Worm (Caenorhabditis elegans) whole organism, L4 larva: ENCODE measurements around the gene pmp-3.

Source experiments
- F26F4.8 ChIP-seq: fragments of 200-800 bp; sonication (Bioruptor generic); conservative IDR thresholded peaks from 2 replicates; pipeline ENCODE4 v1.3.6; 2022; ENCODE audit warnings: missing genetic modification characterization, missing compliant biosample characterization
- T26A8.4 ChIP-seq: fragments of 200-800 bp; sonication (Bioruptor generic); IDR thresholded peaks from 2 replicates; pipeline ENCODE4 v1.3.6; 2022; ENCODE audit warnings: missing genetic modification characterization, missing compliant biosample characterization
- Y105C5A.15 ChIP-seq: fragments of 200-800 bp; sonication (Bioruptor generic); IDR thresholded peaks from 2 replicates; pipeline ENCODE4 v1.3.6; 2022; ENCODE audit warnings: missing genetic modification characterization, missing compliant biosample characterization
- Y48G9A.11 ChIP-seq: fragments of 200-800 bp; sonication (Bioruptor generic); IDR thresholded peaks from 2 replicates; pipeline ENCODE4 v1.3.6; 2022; ENCODE audit warnings: missing genetic modification reagents, missing genetic modification characterization, missing compliant biosample characterization
- aha-1 ChIP-seq: fragments of 150-350 bp; peaks from one replicate; lab custom pipeline; 2014; ENCODE audit warnings: missing biosample characterization, missing genetic modification characterization
- arid-1 ChIP-seq: fragments of 200-800 bp; sonication (Bioruptor generic); conservative IDR thresholded peaks from 2 replicates; pipeline ENCODE4 v1.3.6; 2022; ENCODE audit warnings: missing genetic modification reagents, missing genetic modification characterization, missing compliant biosample characterization
- attf-4 ChIP-seq: sonication (generic microtip); optimal IDR thresholded peaks from 3 replicates; lab custom pipeline; 2017; ENCODE audit warnings: missing biosample characterization, missing genetic modification characterization
- ceh-20 ChIP-seq: fragments of 200-800 bp; sonication (Bioruptor generic); IDR thresholded peaks from 2 replicates; pipeline ENCODE4 v1.3.6; 2022; ENCODE audit warnings: missing genetic modification reagents, missing genetic modification characterization, missing compliant biosample characterization
- ceh-28 ChIP-seq: fragments of 150-350 bp; optimal IDR thresholded peaks from 2 replicates; lab custom pipeline; 2014; ENCODE audit warnings: missing biosample characterization, missing genetic modification reagents, missing genetic modification characterization
- ceh-44 ChIP-seq: fragments of 200-800 bp; sonication (Bioruptor generic); IDR thresholded peaks from 2 replicates; pipeline ENCODE4 v1.3.6; 2022; ENCODE audit warnings: missing genetic modification reagents, missing genetic modification characterization, missing compliant biosample characterization
- ctbp-1 ChIP-seq: fragments of 200-800 bp; sonication (Bioruptor generic); IDR thresholded peaks from 2 replicates; pipeline ENCODE4 v1.3.6; 2022; ENCODE audit warnings: missing genetic modification reagents, missing genetic modification characterization, missing compliant biosample characterization
- daf-16 ChIP-seq, 3 experiments: sonication (generic microtip); optimal IDR thresholded peaks; 2 replicates each; lab custom pipeline; 2016 to 2017; ENCODE audit warnings: missing genetic modification characterization in 3 of 3, missing genetic modification reagents in 3 of 3, mild to moderate bottlenecking in 2 of 3, missing compliant biosample characterization in 2 of 3, missing biosample characterization in 1 of 3, moderate library complexity in 1 of 3
- daf-19 ChIP-seq: fragments of 200-800 bp; sonication (Bioruptor generic); conservative IDR thresholded peaks from 2 replicates; pipeline ENCODE4 v1.3.6; 2022; ENCODE audit warnings: missing genetic modification characterization, missing compliant biosample characterization
- daf-8 ChIP-seq: fragments of 200-800 bp; sonication (Bioruptor generic); IDR thresholded peaks from 2 replicates; pipeline ENCODE4 v1.3.6; 2022; ENCODE audit warnings: missing genetic modification characterization, missing compliant biosample characterization
- dmd-6 ChIP-seq: fragments of 200-800 bp; sonication (Bioruptor generic); IDR thresholded peaks from 2 replicates; pipeline ENCODE4 v1.3.6; 2022; ENCODE audit warnings: missing genetic modification reagents, missing genetic modification characterization, missing compliant biosample characterization
- dmd-8 ChIP-seq: fragments of 200-800 bp; sonication (Bioruptor generic); IDR thresholded peaks from 2 replicates; pipeline ENCODE4 v1.3.6; 2022; ENCODE audit warnings: missing genetic modification characterization, missing compliant biosample characterization
- egl-43 ChIP-seq: fragments of 200-800 bp; sonication (Bioruptor generic); IDR thresholded peaks from 2 replicates; pipeline ENCODE4 v1.3.6; 2022; ENCODE audit warnings: missing genetic modification reagents, missing genetic modification characterization, missing compliant biosample characterization
- hlh-11 ChIP-seq: fragments of 200-800 bp; sonication (Bioruptor generic); optimal IDR thresholded peaks from 2 replicates; lab custom pipeline; 2018; ENCODE audit warnings: mild to moderate bottlenecking, missing genetic modification characterization, missing compliant biosample characterization
- jun-1 ChIP-seq: fragments of 150-350 bp; optimal IDR thresholded peaks from 2 replicates; lab custom pipeline; 2014; ENCODE audit warnings: missing biosample characterization, missing genetic modification reagents, missing genetic modification characterization
- lim-7 ChIP-seq: fragments of 200-800 bp; sonication (Bioruptor generic); IDR thresholded peaks from 2 replicates; pipeline ENCODE4 v1.3.6; 2022; ENCODE audit warnings: missing genetic modification characterization, missing compliant biosample characterization
- lin-1 ChIP-seq: fragments of 200-800 bp; sonication (Bioruptor generic); IDR thresholded peaks from 2 replicates; pipeline ENCODE4 v1.3.6; 2022; ENCODE audit warnings: missing genetic modification reagents, missing genetic modification characterization, missing compliant biosample characterization
- lin-29 ChIP-seq: fragments of 200-800 bp; sonication (Bioruptor generic); IDR thresholded peaks from 2 replicates; pipeline ENCODE4 v1.3.6; 2022; ENCODE audit warnings: missing genetic modification reagents, missing genetic modification characterization, missing compliant biosample characterization
- lin-38 ChIP-seq: fragments of 200-800 bp; sonication (Bioruptor generic); IDR thresholded peaks from 2 replicates; pipeline ENCODE4 v1.3.6; 2022; ENCODE audit warnings: missing genetic modification reagents, missing genetic modification characterization, missing compliant biosample characterization
- madf-5 ChIP-seq, 2 experiments: fragments of 200-800 bp; sonication (Bioruptor generic); IDR thresholded peaks; 2 replicates each; pipeline ENCODE4 v1.3.6; 2022; ENCODE audit warnings: missing compliant biosample characterization in 2 of 2, missing genetic modification characterization in 2 of 2
- madf-9 ChIP-seq: fragments of 200-800 bp; sonication (Bioruptor generic); conservative IDR thresholded peaks from 2 replicates; pipeline ENCODE4 v1.3.6; 2022; ENCODE audit warnings: missing genetic modification reagents, missing genetic modification characterization, missing compliant biosample characterization
- mep-1 ChIP-seq: fragments of 150-350 bp; sonication (generic microtip); optimal IDR thresholded peaks from 3 replicates; lab custom pipeline; 2014; ENCODE audit warnings: missing biosample characterization, missing genetic modification characterization
- mes-2 ChIP-seq: sonication (generic microtip); optimal IDR thresholded peaks from 2 replicates; lab custom pipeline; 2016; ENCODE audit warnings: missing genotype, mild to moderate bottlenecking, missing genetic modification characterization, missing compliant biosample characterization; ENCODE audit not compliant: poor library complexity, severe bottlenecking
- mxl-2 ChIP-seq: fragments of 200-800 bp; sonication (Bioruptor generic); conservative IDR thresholded peaks from 2 replicates; pipeline ENCODE4 v1.3.6; 2022; ENCODE audit warnings: missing genetic modification reagents, missing genetic modification characterization, missing compliant biosample characterization
- nhr-102 ChIP-seq: sonication (generic microtip); optimal IDR thresholded peaks from 2 replicates; lab custom pipeline; 2016; ENCODE audit warnings: mild to moderate bottlenecking, missing genetic modification characterization, moderate library complexity, missing compliant biosample characterization
- nhr-6 ChIP-seq: fragments of 150-350 bp; optimal IDR thresholded peaks from 2 replicates; lab custom pipeline; 2014; ENCODE audit warnings: missing biosample characterization, missing genetic modification characterization
- pha-4 ChIP-seq, 2 experiments: fragments of 150-350 bp in 1 of 2; fragments of 200-800 bp in 1 of 2; sonication (Bioruptor generic) in 1 of 2; IDR thresholded peaks in 1 of 2; optimal IDR thresholded peaks in 1 of 2; 2 replicates each; pipeline versions ENCODE4 v1.3.6 to Lab custom; 2014 to 2022; ENCODE audit warnings: missing genetic modification characterization in 2 of 2, missing genetic modification reagents in 2 of 2, missing biosample characterization in 1 of 2, missing compliant biosample characterization in 1 of 2
- rbr-2 ChIP-seq: sonication (generic microtip); optimal IDR thresholded peaks from 2 replicates; lab custom pipeline; 2016; ENCODE audit warnings: missing genotype, missing genetic modification characterization, missing compliant biosample characterization
- saeg-2 ChIP-seq: fragments of 200-800 bp; sonication (Bioruptor generic); IDR thresholded peaks from 2 replicates; pipeline ENCODE4 v1.3.6; 2022; ENCODE audit warnings: missing genetic modification reagents, missing genetic modification characterization, missing compliant biosample characterization
- set-16 ChIP-seq: fragments of 200-800 bp; sonication (Bioruptor generic); IDR thresholded peaks from 2 replicates; pipeline ENCODE4 v1.3.6; 2022; ENCODE audit warnings: missing genetic modification reagents, missing genetic modification characterization, missing compliant biosample characterization
- snpc-4 ChIP-seq: fragments of 150-350 bp; optimal IDR thresholded peaks from 2 replicates; lab custom pipeline; 2014; ENCODE audit warnings: missing biosample characterization, missing genetic modification characterization
- unc-130 ChIP-seq: sonication (generic microtip); optimal IDR thresholded peaks from 2 replicates; lab custom pipeline; 2016; ENCODE audit warnings: missing genetic modification reagents, missing genetic modification characterization, missing compliant biosample characterization
- vab-7 ChIP-seq: fragments of 200-800 bp; sonication (Bioruptor generic); IDR thresholded peaks from 2 replicates; pipeline ENCODE4 v1.3.6; 2022; ENCODE audit warnings: missing genetic modification reagents, missing genetic modification characterization, missing compliant biosample characterization
- zag-1 ChIP-seq: fragments of 150-350 bp; optimal IDR thresholded peaks from 2 replicates; lab custom pipeline; 2014; ENCODE audit warnings: missing biosample characterization, missing genetic modification characterization
- zfp-3 ChIP-seq: fragments of 200-800 bp; sonication (Bioruptor generic); conservative IDR thresholded peaks from 2 replicates; pipeline ENCODE4 v1.3.6; 2022; ENCODE audit warnings: missing genetic modification reagents, missing genetic modification characterization, missing compliant biosample characterization
- zip-11 ChIP-seq: fragments of 200-800 bp; sonication (Bioruptor generic); IDR thresholded peaks from 2 replicates; pipeline ENCODE4 v1.3.6; 2022; ENCODE audit warnings: missing genetic modification characterization, missing compliant biosample characterization

pmp-3 gene

DNA sequence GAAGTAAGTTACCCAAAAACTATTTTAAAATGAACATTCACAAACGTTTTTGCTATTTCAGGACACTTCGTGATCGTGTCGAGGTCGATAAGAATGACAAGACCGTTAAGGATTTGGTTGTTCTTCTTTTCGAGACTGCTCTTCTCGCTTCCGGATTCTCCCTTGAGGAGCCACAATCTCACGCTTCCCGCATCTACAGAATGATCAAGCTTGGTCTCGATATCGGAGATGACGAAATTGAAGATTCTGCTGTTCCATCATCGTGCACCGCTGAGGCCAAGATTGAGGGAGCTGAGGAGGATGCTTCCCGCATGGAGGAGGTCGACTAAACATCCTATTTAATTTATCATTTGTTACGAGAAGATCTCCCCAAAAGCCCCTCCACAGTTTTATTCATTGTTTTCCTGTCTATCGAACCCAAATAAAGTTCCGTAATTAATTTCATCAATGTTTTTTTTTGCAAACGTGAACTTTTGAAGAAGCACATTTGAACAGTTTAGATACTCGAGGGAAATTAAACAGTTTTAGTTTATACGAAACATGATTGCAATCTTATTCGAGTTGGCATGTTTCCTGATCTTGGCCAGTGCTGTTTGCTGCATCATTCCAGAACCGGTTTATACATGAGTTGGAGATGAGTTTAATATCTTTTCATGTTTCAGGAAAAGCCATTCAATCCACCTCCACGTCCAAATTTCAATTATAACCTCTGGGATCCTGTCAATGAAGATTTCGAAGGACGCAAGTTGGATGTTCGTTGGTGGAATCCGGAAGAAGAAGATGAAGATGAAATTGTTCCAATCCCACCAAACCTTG, 41.8 kb downstream of the pmp-3 start, which contains the start of gene C47E8.11 (continued):
- TF ChIP-seq zag-1 (no peak), lin-29 (GFP tag; lab: Robert Waterston, UW) (peak; percentile 31; the same call in 1 of the 2 replicates), saeg-2 (GFP tag; lab: Robert Waterston, UW) (no peak), daf-8 (GFP tag; lab: Robert Waterston, UW) (no peak), ceh-28 (tag; lab: Kevin White, UChicago) (no peak), zip-11 (GFP tag; lab: Robert Waterston, UW) (0 out of 2 replicates have a peak, but pooled peaks have one; percentile 5)

DNA sequence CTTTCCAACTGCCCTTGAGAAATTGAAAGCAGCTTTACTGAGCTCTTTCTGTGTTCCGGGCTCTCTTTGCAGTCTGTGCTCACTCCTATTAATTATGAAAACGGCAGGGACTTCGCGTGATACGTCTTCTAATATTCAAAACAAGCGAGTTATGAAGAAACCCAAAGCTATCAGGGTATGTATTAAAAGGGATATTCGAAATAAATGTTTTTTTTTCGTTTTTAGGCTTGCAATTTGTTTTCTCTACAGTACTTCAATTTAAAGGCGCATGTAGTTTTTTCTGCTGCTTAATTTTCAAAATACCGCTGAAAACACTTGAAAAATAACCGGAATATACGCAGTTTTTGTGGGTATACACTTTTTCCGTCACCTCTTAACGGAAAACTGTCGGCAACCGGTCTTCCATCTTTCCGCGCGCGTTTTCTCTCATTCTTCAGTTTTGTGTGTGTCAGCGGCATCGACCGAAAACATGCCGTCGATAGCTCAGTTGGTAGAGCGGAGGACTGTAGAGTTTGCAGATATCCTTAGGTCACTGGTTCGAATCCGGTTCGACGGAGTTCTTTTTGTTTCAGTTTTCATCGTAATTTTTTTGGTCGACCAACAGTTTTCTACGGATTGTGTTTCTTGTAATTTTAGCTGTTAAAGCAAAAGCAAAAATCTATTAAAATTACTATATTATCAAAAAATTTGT, 42.7 kb downstream of the pmp-3 start, which contains the start of gene gasr-8:
Gene gasr-8, plus strand, starts transcription at position 51 of the 691 bp plus-strand sequence.
- TF ChIP-seq unc-130 (GFP tag; lab: Kevin White, UChicago) (peak; percentile 20), ceh-20 (GFP tag; lab: Robert Waterston, UW) (no peak), zfp-3 (GFP tag; lab: Robert Waterston, UW) (0 out of 2 replicates have a peak, but pooled peaks have one; percentile 52), aha-1 (tag; lab: Kevin White, UChicago) (peak; percentile 35), ctbp-1 (no peak), daf-19 (GFP tag; lab: Robert Waterston, UW) (no peak), jun-1 (tag; lab: Kevin White, UChicago) (no peak), mxl-2 (GFP tag; lab: Robert Waterston, UW) (0 out of 2 replicates have a peak, but pooled peaks have one; percentile 3), nhr-6 (tag; lab: Kevin White, UChicago) (peak; percentile 21), mes-2 (tag; lab: Kevin White, UChicago) (peak; percentile 68), snpc-4 (tag; lab: Kevin White, UChicago) (no peak), Y105C5A.15 (GFP tag; lab: Robert Waterston, UW) (0 out of 2 replicates have a peak, but pooled peaks have one; percentile 15), madf-5 (GFP tag; IDR thresholded peaks at IDR 0.05; lab: Robert Waterston, UW) (peak in 1 of 2 experiments; percentile 55; a peak in 1 of 4 replicates), T26A8.4 (GFP tag; lab: Robert Waterston, UW) (no peak), lim-7 (peak; percentile 62; the same call in 1 of the 2 replicates), Y48G9A.11 (peak; percentile 29; the same call in 1 of the 2 replicates), egl-43 (GFP tag; lab: Robert Waterston, UW) (peak; percentile 71), arid-1 (GFP tag; lab: Robert Waterston, UW) (0 out of 2 replicates have a peak, but pooled peaks have one; percentile 42), rbr-2 (no peak), daf-16 (GFP tag; optimal IDR thresholded peaks at IDR 0.05; lab: Kevin White, UChicago) (no peak), daf-16 (tag; optimal IDR thresholded peaks at IDR 0.05; lab: Kevin White, UChicago) (peak; percentile 38), lin-38 (GFP tag; lab: Robert Waterston, UW) (peak; percentile 58), vab-7 (peak; percentile 51; the same call in 1 of the 2 replicates), mep-1 (tag; lab: Kevin White, UChicago) (no peak), ceh-44 (0 out of 2 replicates have a peak, but pooled peaks have one; percentile 42), dmd-6 (GFP tag; lab: Robert Waterston, UW) (peak; percentile 39), lin-29 (GFP tag; lab: Robert Waterston, UW) (0 out of 2 replicates have a peak, but pooled peaks have one; percentile 10), dmd-8 (GFP tag; lab: Robert Waterston, UW) (peak; percentile 72; the same call in 1 of the 2 replicates), hlh-11 (tag; lab: Kevin White, UChicago) (peak; percentile 1), madf-9 (0 out of 2 replicates have a peak, but pooled peaks have one; percentile 22), pha-4 (GFP tag; IDR thresholded peaks at IDR 0.05; lab: Robert Waterston, UW) (no peak; the same call in none of the 2 replicates), pha-4 (tag; optimal IDR thresholded peaks at IDR 0.05; lab: Kevin White, UChicago) (no peak), F26F4.8 (GFP tag; lab: Robert Waterston, UW) (no peak), nhr-102 (tag; lab: Kevin White, UChicago) (peak; percentile 3), lin-1 (GFP tag; lab: Robert Waterston, UW) (peak; percentile 69), attf-4 (tag; lab: Kevin White, UChicago) (no peak), set-16 (GFP tag; lab: Robert Waterston, UW) (peak; percentile 4; the same call in 1 of the 2 replicates)
